Fruit fly (Drosophila melanogaster) whole organism, adult: ENCODE measurements around the gene CG7246.
A peak's percentile ranks its signal among the peaks of the same experiment; 100 is the strongest.

Experiments
- CG11617 ChIP-seq: fragments of 200-800 bp; sonication (Bioruptor generic); optimal IDR thresholded peaks from 2 replicates; lab custom pipeline; 2017; ENCODE audit warnings: mild to moderate bottlenecking, missing biosample characterization, missing genetic modification reagents, missing genetic modification characterization
- CG1620 ChIP-seq: fragments of 200-800 bp; sonication (Bioruptor generic); optimal IDR thresholded peaks from 2 replicates; lab custom pipeline; 2016; ENCODE audit warnings: missing biosample characterization, missing genetic modification characterization
- CG33017 ChIP-seq: fragments of 200-800 bp; sonication (Bioruptor generic); optimal IDR thresholded peaks from 2 replicates; lab custom pipeline; 2018; ENCODE audit warnings: missing biosample characterization, mild to moderate bottlenecking, missing genetic modification characterization, moderate library complexity
- CG7101 ChIP-seq: fragments of 200-800 bp; sonication (Bioruptor generic); optimal IDR thresholded peaks from 2 replicates; lab custom pipeline; 2018; ENCODE audit warnings: missing biosample characterization, mild to moderate bottlenecking, missing genetic modification characterization, moderate library complexity
- Crg-1 ChIP-seq: fragments of 200-800 bp; sonication (Bioruptor generic); optimal IDR thresholded peaks from 2 replicates; lab custom pipeline; 2016; ENCODE audit warnings: missing biosample characterization, missing genetic modification characterization
- Mnt ChIP-seq: fragments of 200-800 bp; sonication (Bioruptor generic); optimal IDR thresholded peaks from 2 replicates; lab custom pipeline; 2016; ENCODE audit warnings: missing biosample characterization, mild to moderate bottlenecking, missing genetic modification characterization
- bab1 ChIP-seq: fragments of 200-800 bp; sonication (Bioruptor generic); optimal IDR thresholded peaks from 3 replicates; lab custom pipeline; 2019; ENCODE audit warnings: missing biosample characterization, mild to moderate bottlenecking, missing genetic modification characterization, moderate library complexity
- cic ChIP-seq: fragments of 200-800 bp; sonication (Bioruptor generic); optimal IDR thresholded peaks from 2 replicates; lab custom pipeline; 2017; ENCODE audit warnings: missing biosample characterization, mild to moderate bottlenecking, missing genetic modification characterization, moderate library complexity
- cnc ChIP-seq, 2 experiments: fragments of >200 bp; optimal IDR thresholded peaks; 2 replicates each; lab custom pipeline; 2017
- kay ChIP-seq: fragments of 200-800 bp; sonication (Bioruptor generic); peaks from one replicate; lab custom pipeline; 2016; ENCODE audit warnings: missing biosample characterization, missing genetic modification characterization, borderline replicate concordance
- tj ChIP-seq: fragments of 200-800 bp; sonication (Bioruptor generic); optimal IDR thresholded peaks from 3 replicates; lab custom pipeline; 2017; ENCODE audit warnings: missing biosample characterization, mild to moderate bottlenecking, missing genetic modification characterization, moderate library complexity

DNA sequence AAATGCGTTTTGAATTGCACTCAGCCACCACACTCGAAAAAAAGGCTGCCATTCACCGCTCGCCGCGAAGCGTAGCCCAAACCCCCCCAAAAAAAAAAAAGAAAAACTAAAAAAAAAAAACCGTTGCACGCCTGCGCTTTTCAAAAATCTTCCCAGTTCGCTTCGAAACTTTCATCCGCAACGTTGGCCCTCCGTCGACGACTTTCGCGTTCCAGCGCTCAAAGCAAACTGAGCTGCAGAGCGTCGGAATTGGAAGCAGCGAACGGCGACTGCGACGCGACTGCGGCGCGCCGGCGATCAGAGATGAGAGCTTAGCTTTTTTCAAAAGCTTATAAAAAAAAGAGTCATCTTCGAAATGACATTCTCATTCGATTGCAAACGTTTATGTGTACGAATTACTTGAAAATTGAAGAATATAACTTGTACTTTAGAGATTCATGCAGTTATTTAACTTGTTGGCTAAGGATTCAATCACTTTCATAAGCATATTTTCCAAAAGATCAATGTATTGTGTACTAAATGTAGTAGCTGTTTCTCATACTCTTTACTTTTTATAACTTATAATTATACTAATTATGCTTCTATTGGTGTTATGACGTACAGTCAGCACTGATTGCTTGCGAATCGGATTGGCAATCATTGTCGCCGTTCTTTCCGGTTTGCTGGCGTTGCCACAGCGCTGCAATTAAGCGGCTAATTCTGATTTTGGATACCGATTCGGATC is 12.9 kb downstream of the CG7246 start, which contains the start of gene CG15365:
- TF ChIP-seq kay (GFP tag; lab: Kevin White, UChicago) (no peak), bab1 (peak; percentile 17), cic (GFP tag; lab: Kevin White, UChicago) (no peak), Crg-1 (no peak), tj (GFP tag; lab: Kevin White, UChicago) (peak; percentile 14), cnc (optimal IDR thresholded peaks at IDR 0.05; lab: Kevin White, UChicago) (no peak), CG7101 (no peak), CG1620 (GFP tag; lab: Kevin White, UChicago) (peak; percentile 11), Mnt (GFP tag; lab: Kevin White, UChicago) (no peak), CG11617 (GFP tag; lab: Kevin White, UChicago) (no peak), CG33017 (tag; lab: Kevin White, UChicago) (no peak)
